Worm (Caenorhabditis elegans) whole organism, young adult: ENCODE measurements around the gene ceh-48.
A peak's percentile ranks its signal among the peaks of the same experiment; 100 is the strongest.

ENCODE experiments used
- B0261.1 ChIP-seq: sonication (generic microtip); optimal IDR thresholded peaks from 2 replicates; lab custom pipeline; 2016; ENCODE audit warnings: mild to moderate bottlenecking, missing genetic modification characterization, moderate library complexity, missing compliant biosample characterization
- C17E4.6 ChIP-seq: fragments of 200-800 bp; sonication (Bioruptor generic); IDR thresholded peaks from 2 replicates; pipeline ENCODE4 v1.3.6; 2022; ENCODE audit warnings: missing genetic modification reagents, missing genetic modification characterization, missing compliant biosample characterization
- F39B2.1 ChIP-seq: fragments of 200-800 bp; sonication (Bioruptor generic); IDR thresholded peaks from 2 replicates; pipeline ENCODE4 v1.3.6; 2022; ENCODE audit warnings: missing genetic modification reagents, missing genetic modification characterization, missing compliant biosample characterization
- F57C9.4 ChIP-seq: sonication (generic microtip); optimal IDR thresholded peaks from 2 replicates; lab custom pipeline; 2017; ENCODE audit warnings: mild to moderate bottlenecking, missing genetic modification characterization, missing compliant biosample characterization
- T26A5.8 ChIP-seq: sonication (generic microtip); optimal IDR thresholded peaks from 2 replicates; lab custom pipeline; 2016; ENCODE audit warnings: missing genetic modification characterization, missing compliant biosample characterization
- Y56A3A.18 ChIP-seq: fragments of 200-800 bp; sonication (Bioruptor generic); IDR thresholded peaks from 2 replicates; pipeline ENCODE4 v1.3.6; 2022; ENCODE audit warnings: missing genetic modification reagents, missing genetic modification characterization, missing compliant biosample characterization
- Y67H2A.10 ChIP-seq: fragments of 200-800 bp; sonication (Bioruptor generic); conservative IDR thresholded peaks from 2 replicates; pipeline ENCODE4 v1.3.6; 2022; ENCODE audit warnings: missing genetic modification reagents, missing genetic modification characterization, missing compliant biosample characterization
- Y79H2A.3 ChIP-seq: fragments of 200-800 bp; sonication (Bioruptor generic); conservative IDR thresholded peaks from 2 replicates; pipeline ENCODE4 v1.3.6; 2022; ENCODE audit warnings: missing genetic modification reagents, missing genetic modification characterization, missing compliant biosample characterization
- ama-1 ChIP-seq, 3 experiments: fragments of 150-350 bp in 1 of 3; sonication (generic microtip) in 2 of 3; optimal IDR thresholded peaks; 2 replicates each; lab custom pipeline; 2014 to 2018; ENCODE audit warnings: missing biosample characterization in 2 of 3, missing genetic modification characterization in 2 of 3, missing genetic modification reagents in 2 of 3
- attf-3 ChIP-seq: fragments of 200-800 bp; sonication (Bioruptor generic); conservative IDR thresholded peaks from 2 replicates; pipeline ENCODE4 v1.3.6; 2022; ENCODE audit warnings: missing genetic modification reagents, missing genetic modification characterization, missing compliant biosample characterization
- attf-5 ChIP-seq: fragments of 200-800 bp; sonication (Bioruptor generic); optimal IDR thresholded peaks from 2 replicates; lab custom pipeline; 2018; ENCODE audit warnings: mild to moderate bottlenecking, missing genetic modification characterization, missing compliant biosample characterization
- attf-6 ChIP-seq: fragments of 200-800 bp; sonication (Bioruptor generic); IDR thresholded peaks from 2 replicates; pipeline ENCODE4 v1.3.6; 2022; ENCODE audit warnings: missing genetic modification reagents, missing genetic modification characterization, missing compliant biosample characterization
- cebp-1 ChIP-seq, 2 experiments: fragments of 200-800 bp in 1 of 2; sonication (Bioruptor generic) in 1 of 2; sonication (generic microtip) in 1 of 2; IDR thresholded peaks in 1 of 2; optimal IDR thresholded peaks in 1 of 2; 2 replicates each; pipeline versions ENCODE4 v1.3.6 to Lab custom; 2017 to 2022; ENCODE audit warnings: missing compliant biosample characterization in 2 of 2, missing genetic modification characterization in 2 of 2, mild to moderate bottlenecking in 1 of 2, missing genetic modification reagents in 1 of 2, moderate library complexity in 1 of 2
- cebp-2 ChIP-seq: fragments of 200-800 bp; sonication (Bioruptor generic); IDR thresholded peaks from 2 replicates; pipeline ENCODE4 v1.3.6; 2022; ENCODE audit warnings: missing genetic modification characterization, missing compliant biosample characterization
- ceh-58 ChIP-seq: fragments of 200-800 bp; sonication (Bioruptor generic); IDR thresholded peaks from 2 replicates; pipeline ENCODE4 v1.3.6; 2022; ENCODE audit warnings: missing genetic modification characterization, missing compliant biosample characterization
- ceh-91 ChIP-seq: fragments of 200-800 bp; sonication (Bioruptor generic); IDR thresholded peaks from 2 replicates; pipeline ENCODE4 v1.3.6; 2022; ENCODE audit warnings: missing genetic modification reagents, missing genetic modification characterization, missing compliant biosample characterization
- gei-17 ChIP-seq: fragments of 200-800 bp; sonication (Bioruptor generic); optimal IDR thresholded peaks from 2 replicates; lab custom pipeline; 2018; ENCODE audit warnings: mild to moderate bottlenecking, missing genetic modification characterization, missing compliant biosample characterization
- hrde-1 ChIP-seq: sonication (generic microtip); optimal IDR thresholded peaks from 2 replicates; lab custom pipeline; 2016; ENCODE audit warnings: missing genetic modification characterization, mild to moderate bottlenecking, missing compliant biosample characterization, moderate library complexity, missing genotype, missing genetic modification reagents, borderline replicate concordance
- lin-35 ChIP-seq, 3 experiments: fragments of 150-350 bp in 2 of 3; sonication (generic microtip) in 1 of 3; optimal IDR thresholded peaks; 2 replicates each; lab custom pipeline; 2014 to 2018; ENCODE audit warnings: missing biosample characterization in 3 of 3, missing genetic modification characterization in 3 of 3, missing genetic modification reagents in 3 of 3
- lin-54 ChIP-seq: fragments of 200-800 bp; sonication (Bioruptor generic); optimal IDR thresholded peaks from 2 replicates; lab custom pipeline; 2018; ENCODE audit warnings: mild to moderate bottlenecking, missing genetic modification characterization, missing compliant biosample characterization
- lsl-1 ChIP-seq: fragments of 200-800 bp; sonication (Bioruptor generic); optimal IDR thresholded peaks from 2 replicates; lab custom pipeline; 2018; ENCODE audit warnings: mild to moderate bottlenecking, missing genetic modification characterization, moderate library complexity, missing compliant biosample characterization
- lsy-27 ChIP-seq: sonication (generic microtip); optimal IDR thresholded peaks from 2 replicates; lab custom pipeline; 2017; ENCODE audit warnings: missing genetic modification characterization, mild to moderate bottlenecking, missing compliant biosample characterization, antibody characterized with exemption, missing genotype, borderline replicate concordance; ENCODE audit not compliant: insufficient read depth
- madf-8 ChIP-seq: fragments of 200-800 bp; sonication (Bioruptor generic); conservative IDR thresholded peaks from 2 replicates; pipeline ENCODE4 v1.3.6; 2022; ENCODE audit warnings: missing genetic modification reagents, missing genetic modification characterization, missing compliant biosample characterization
- nhr-27 ChIP-seq: fragments of 200-800 bp; sonication (Bioruptor generic); optimal IDR thresholded peaks from 2 replicates; lab custom pipeline; 2018; ENCODE audit warnings: mild to moderate bottlenecking, missing genetic modification characterization, moderate library complexity, missing compliant biosample characterization
- nhr-80 ChIP-seq: sonication (generic microtip); optimal IDR thresholded peaks from 2 replicates; lab custom pipeline; 2016; ENCODE audit warnings: missing genetic modification characterization, missing compliant biosample characterization
- pbrm-1 ChIP-seq: fragments of 200-800 bp; sonication (Bioruptor generic); IDR thresholded peaks from 2 replicates; pipeline ENCODE4 v1.3.6; 2022; ENCODE audit warnings: missing genetic modification reagents, missing genetic modification characterization, missing compliant biosample characterization
- sea-2 ChIP-seq: fragments of 200-800 bp; sonication (Bioruptor generic); IDR thresholded peaks from 2 replicates; pipeline ENCODE4 v1.3.6; 2022; ENCODE audit warnings: missing genetic modification characterization, missing compliant biosample characterization
- snpc-4 ChIP-seq, 5 experiments: fragments of 150-350 bp in 1 of 5; sonication (generic microtip) in 4 of 5; optimal IDR thresholded peaks; 2 replicates each; lab custom pipeline; 2014 to 2018; ENCODE audit warnings: missing genetic modification characterization in 5 of 5, missing biosample characterization in 3 of 5, antibody characterized with exemption in 2 of 5, mild to moderate bottlenecking in 2 of 5, missing compliant biosample characterization in 2 of 5, missing genotype in 2 of 5, moderate library complexity in 2 of 5, missing genetic modification reagents in 1 of 5
- unc-62 ChIP-seq: fragments of 150-350 bp; optimal IDR thresholded peaks from 2 replicates; lab custom pipeline; 2014; ENCODE audit warnings: missing biosample characterization, missing genetic modification reagents, missing genetic modification characterization
- ztf-18 ChIP-seq: sonication (generic microtip); optimal IDR thresholded peaks from 2 replicates; lab custom pipeline; 2016; ENCODE audit warnings: missing genotype, mild to moderate bottlenecking, missing genetic modification characterization, missing compliant biosample characterization
- ztf-28 ChIP-seq: fragments of 200-800 bp; sonication (Bioruptor generic); IDR thresholded peaks from 2 replicates; pipeline ENCODE4 v1.3.6; 2022; ENCODE audit warnings: missing genetic modification reagents, missing genetic modification characterization, missing compliant biosample characterization

ceh-48 gene

DNA sequence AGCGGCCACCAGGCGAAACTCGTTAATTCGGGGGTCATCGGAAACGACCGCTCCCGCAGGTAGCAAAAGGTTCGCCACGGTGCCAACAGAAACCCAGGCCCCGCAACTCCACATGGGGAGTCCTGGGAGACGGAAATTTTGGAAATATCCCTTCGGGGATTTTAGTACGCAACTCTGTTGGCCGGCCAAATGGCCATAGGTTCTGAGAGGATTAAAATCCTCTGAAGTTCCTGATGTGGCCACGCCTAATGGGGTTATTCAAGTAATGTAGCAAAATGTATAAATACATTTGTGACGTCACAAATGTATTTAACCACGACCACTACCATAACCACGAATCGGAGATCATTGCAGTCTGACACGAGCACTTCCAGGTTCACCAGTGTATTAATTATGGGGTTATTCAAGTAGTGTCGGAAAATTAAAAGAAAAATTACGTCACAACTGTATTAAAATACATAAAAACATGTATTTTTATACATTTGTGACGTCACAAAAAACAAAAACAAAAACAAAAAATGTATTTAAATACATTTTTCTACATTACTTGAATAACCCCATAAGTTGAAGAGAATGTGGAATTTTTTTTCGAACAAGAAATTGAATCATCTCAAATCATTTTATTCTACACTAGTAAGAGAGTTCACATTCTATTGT lies 18.5 kb upstream of the ceh-48 start:
- TF ChIP-seq ztf-18 (tag; lab: Kevin White, UChicago) (peak; percentile 35), lin-54 (GFP tag; lab: Kevin White, UChicago) (peak; percentile 18), attf-6 (peak; percentile 98), sea-2 (GFP tag; lab: Robert Waterston, UW) (no peak), attf-3 (GFP tag; lab: Robert Waterston, UW) (no peak), lsl-1 (GFP tag; lab: Kevin White, UChicago) (peak; percentile 20), snpc-4 (GFP tag; optimal IDR thresholded peaks at IDR 0.05; lab: Kevin White, UChicago) (no peak), snpc-4 (tag; optimal IDR thresholded peaks at IDR 0.05; lab: Kevin White, UChicago) (peak in 1 of 4 experiments; percentile 40), madf-8 (GFP tag; lab: Robert Waterston, UW) (0 out of 2 replicates have a peak, but pooled peaks have one; percentile 11), ceh-58 (peak; percentile 88; the same call in 1 of the 2 replicates)
- TF ChIP-seq, all 124 proteins: peak for 7

DNA sequence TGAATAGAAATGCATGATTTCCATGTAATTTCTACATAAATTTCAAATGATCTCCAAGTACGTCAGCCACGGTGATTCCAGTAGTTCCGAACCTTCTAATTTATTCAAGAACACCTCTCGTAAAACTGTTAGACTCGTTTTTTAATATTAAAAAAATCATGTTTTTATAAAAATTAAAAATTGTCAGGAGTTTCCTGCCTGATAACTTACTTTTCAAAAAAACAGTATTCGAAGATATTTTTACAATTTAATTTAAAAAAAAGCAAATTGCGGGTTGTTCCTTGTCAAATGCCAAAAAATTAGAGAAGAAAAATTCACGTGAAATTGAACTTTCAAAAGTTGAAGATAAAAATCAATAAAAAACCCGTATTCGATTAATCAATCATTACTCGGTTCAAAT lies 16.4 kb upstream of the ceh-48 start, which contains the start of the genes C17H12.3 and C17H12.12:
Gene C17H12.3, minus strand, starts transcription at position 101 of the 400 bp plus-strand sequence.
Gene C17H12.12, plus strand, starts transcription at position 396 of the 400 bp plus-strand sequence.
- no peak for TF ChIP-seq T26A5.8
- TF ChIP-seq lin-35 (GFP tag; optimal IDR thresholded peaks at IDR 0.05; lab: Kevin White, UChicago): no peak
- TF ChIP-seq attf-3 (GFP tag; lab: Robert Waterston, UW): no peak
- TF ChIP-seq Y67H2A.10 (GFP tag; lab: Robert Waterston, UW): no peak
- no peak for TF ChIP-seq Y79H2A.3
- no peak for TF ChIP-seq B0261.1
- TF ChIP-seq ceh-91 (GFP tag; lab: Robert Waterston, UW): no peak

DNA sequence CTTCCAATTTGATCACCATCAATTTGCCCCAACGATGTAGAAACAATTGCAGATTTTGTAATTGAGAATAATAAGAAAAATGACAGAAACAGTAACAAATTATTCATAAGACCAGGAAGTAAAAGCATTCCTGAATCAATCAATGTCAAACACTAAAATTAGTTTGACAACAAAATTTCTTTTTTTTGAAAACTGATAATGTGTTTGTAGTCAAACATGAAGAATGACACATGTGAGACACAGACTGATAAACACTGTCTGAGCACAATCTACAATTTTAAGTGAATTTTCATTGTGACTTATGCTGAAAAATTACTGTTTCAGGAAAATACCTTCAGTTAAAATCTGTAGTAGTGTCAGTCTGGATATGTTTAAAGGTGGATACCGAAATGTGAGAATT lies 9.8 kb upstream of the ceh-48 start, which contains the start of the genes cest-4 and C17H12.11:
Gene cest-4, minus strand, starts transcription at position 206 of the 400 bp plus-strand sequence.
Gene C17H12.11, plus strand, starts transcription at position 256 of the 400 bp plus-strand sequence.
- peak; percentile 25 for TF ChIP-seq unc-62 (GFP tag; lab: Kevin White, UChicago)
- peak; percentile 80 for TF ChIP-seq nhr-80 (tag; lab: Kevin White, UChicago)
- TF ChIP-seq C17E4.6 (GFP tag; lab: Robert Waterston, UW): no peak
- TF ChIP-seq nhr-27 (tag; lab: Kevin White, UChicago): no peak
- no peak for TF ChIP-seq cebp-2 (GFP tag; lab: Robert Waterston, UW)
- no peak for TF ChIP-seq hrde-1 (tag; lab: Kevin White, UChicago)

DNA sequence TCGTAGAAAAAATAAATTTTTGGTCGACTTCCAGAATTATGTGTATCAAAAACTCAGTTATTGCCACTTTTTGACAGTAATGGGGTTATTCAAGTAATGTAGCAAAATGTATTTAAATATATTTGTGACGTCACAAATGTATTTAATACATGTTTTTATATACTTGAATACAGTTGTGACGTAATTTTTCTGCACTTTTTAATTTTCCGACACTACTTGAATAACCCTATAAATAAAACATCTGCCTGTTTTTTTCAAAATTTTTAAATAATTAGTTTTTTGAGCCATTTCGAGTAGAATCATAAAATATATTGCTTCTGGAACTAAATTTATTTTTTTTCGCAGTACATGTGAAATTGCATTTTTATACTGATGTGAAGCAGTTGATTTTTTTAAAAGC lies 8.6 kb upstream of the ceh-48 start:
- TF ChIP-seq ama-1 (optimal IDR thresholded peaks at IDR 0.05; lab: Kevin White, UChicago) (no peak), ama-1 (GFP tag; optimal IDR thresholded peaks at IDR 0.05; lab: Kevin White, UChicago) (no peak), F57C9.4 (tag; lab: Kevin White, UChicago) (no peak), Y56A3A.18 (GFP tag; lab: Robert Waterston, UW) (no peak), attf-5 (GFP tag; lab: Kevin White, UChicago) (no peak), ztf-28 (GFP tag; lab: Robert Waterston, UW) (no peak), gei-17 (no peak), lsy-27 (tag; lab: Kevin White, UChicago) (no peak), pbrm-1 (GFP tag; lab: Robert Waterston, UW) (no peak), cebp-1 (GFP tag; IDR thresholded peaks at IDR 0.05; lab: Robert Waterston, UW) (no peak), cebp-1 (tag; optimal IDR thresholded peaks at IDR 0.05; lab: Kevin White, UChicago) (no peak), F39B2.1 (GFP tag; lab: Robert Waterston, UW) (no peak)
